Worm (Caenorhabditis elegans) whole organism, midembryonic: ENCODE results near the gene hap-1.

ENCODE experiments used
- T22C8.4 ChIP-seq: fragments of 200-800 bp; sonication (Bioruptor generic); IDR thresholded peaks from 2 replicates; pipeline ENCODE4 v1.3.6; 2022; ENCODE audit warnings: missing genetic modification characterization, missing compliant biosample characterization
- cog-1 ChIP-seq: sonication (generic microtip); optimal IDR thresholded peaks from 2 replicates; lab custom pipeline; 2016; ENCODE audit warnings: missing genetic modification characterization, missing compliant biosample characterization
- flt-1 ChIP-seq: fragments of 200-800 bp; sonication (Bioruptor generic); IDR thresholded peaks from 2 replicates; pipeline ENCODE4 v1.3.6; 2022; ENCODE audit warnings: missing genetic modification characterization, missing compliant biosample characterization
- klf-2 ChIP-seq: fragments of 200-800 bp; sonication (Bioruptor generic); conservative IDR thresholded peaks from 2 replicates; pipeline ENCODE4 v1.3.6; 2022; ENCODE audit warnings: missing genetic modification reagents, missing genetic modification characterization, missing compliant biosample characterization
- med-1 ChIP-seq: sonication (generic microtip); optimal IDR thresholded peaks from 2 replicates; lab custom pipeline; 2017; ENCODE audit warnings: missing genetic modification characterization, mild to moderate bottlenecking, missing compliant biosample characterization, antibody characterized with exemption, missing genetic modification reagents; ENCODE audit not compliant: insufficient read depth
- ref-1 ChIP-seq: fragments of 200-800 bp; sonication (Bioruptor generic); conservative IDR thresholded peaks from 2 replicates; pipeline ENCODE4 v1.3.6; 2022; ENCODE audit warnings: missing genetic modification reagents, missing genetic modification characterization, missing compliant biosample characterization
- tab-1 ChIP-seq: fragments of 200-800 bp; sonication (Bioruptor generic); IDR thresholded peaks from 2 replicates; pipeline ENCODE4 v1.3.6; 2022; ENCODE audit warnings: missing genetic modification characterization, missing compliant biosample characterization
- ztf-23 ChIP-seq: fragments of 200-800 bp; sonication (Bioruptor generic); IDR thresholded peaks from 2 replicates; pipeline ENCODE4 v1.3.6; 2022; ENCODE audit warnings: missing genetic modification reagents, missing genetic modification characterization, missing compliant biosample characterization
- ztf-29 ChIP-seq: fragments of 200-800 bp; sonication (Bioruptor generic); IDR thresholded peaks from 2 replicates; pipeline ENCODE4 v1.3.6; 2022; ENCODE audit warnings: missing genetic modification reagents, missing genetic modification characterization, missing compliant biosample characterization

hap-1 gene

ce11 chrIII:5227831-5228467 is 35.8 kb upstream of the hap-1 start, which contains the start of the genes C34E10.12, C34E10.10 and atp-2:
TSS of gene C34E10.12 (minus strand) at chrIII:5227881.
TSS of gene C34E10.10 (minus strand) at chrIII:5227884.
TSS of gene atp-2 (plus strand) at chrIII:5228417.
- TF ChIP-seq cog-1 (tag; lab: Kevin White, UChicago) = peak; percentile 25
- no peak; the same call in 1 of the 2 replicates for TF ChIP-seq klf-2 (GFP tag; lab: Robert Waterston, UW)
- TF ChIP-seq ztf-29 (GFP tag; lab: Robert Waterston, UW) = peak; percentile 72
- TF ChIP-seq ztf-23 (GFP tag; lab: Robert Waterston, UW) = peak; percentile 69; the same call in 1 of the 2 replicates
- no peak for TF ChIP-seq T22C8.4
- TF ChIP-seq tab-1 (GFP tag; lab: Robert Waterston, UW) = no peak
- TF ChIP-seq flt-1 (GFP tag; lab: Robert Waterston, UW) = no peak; the same call in 1 of the 2 replicates
- TF ChIP-seq med-1 (GFP tag; lab: Kevin White, UChicago) = peak; percentile 7
- no peak for TF ChIP-seq ref-1 (GFP tag; lab: Robert Waterston, UW)

ce11 chrIII:5228839-5229238 is 34.9 kb upstream of the hap-1 start:
- no peak for TF ChIP-seq T22C8.4
- TF ChIP-seq klf-2 (GFP tag; lab: Robert Waterston, UW) = no peak
- no peak for TF ChIP-seq ztf-23 (GFP tag; lab: Robert Waterston, UW)
- no peak for TF ChIP-seq ztf-29 (GFP tag; lab: Robert Waterston, UW)
- TF ChIP-seq flt-1 (GFP tag; lab: Robert Waterston, UW) = no peak

DNA sequence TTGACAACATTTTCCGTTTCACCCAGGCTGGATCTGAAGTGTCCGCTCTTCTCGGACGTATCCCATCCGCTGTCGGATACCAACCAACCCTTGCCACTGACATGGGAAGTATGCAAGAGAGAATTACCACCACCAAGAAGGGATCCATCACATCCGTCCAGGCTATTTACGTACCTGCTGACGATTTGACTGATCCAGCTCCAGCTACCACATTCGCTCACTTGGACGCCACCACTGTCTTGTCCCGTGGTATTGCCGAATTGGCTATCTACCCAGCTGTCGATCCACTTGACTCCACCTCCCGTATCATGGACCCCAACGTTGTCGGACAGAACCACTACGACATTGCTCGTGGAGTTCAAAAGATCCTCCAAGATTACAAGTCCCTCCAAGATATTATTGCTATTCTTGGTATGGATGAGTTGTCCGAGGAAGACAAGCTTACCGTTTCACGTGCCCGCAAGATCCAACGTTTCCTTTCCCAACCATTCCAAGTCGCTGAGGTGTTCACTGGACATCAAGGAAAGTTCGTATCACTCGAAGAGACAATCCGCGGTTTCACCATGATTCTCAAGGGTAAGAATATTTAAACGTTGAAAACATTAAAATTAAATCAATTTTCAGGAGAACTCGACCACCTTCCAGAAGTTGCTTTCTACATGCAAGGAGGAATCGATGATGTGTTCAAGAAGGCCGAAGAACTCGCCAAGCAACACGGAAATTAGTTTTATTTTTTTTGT is 34.1 kb upstream of the hap-1 start:
- no peak for TF ChIP-seq med-1 (GFP tag; lab: Kevin White, UChicago)
- no peak for TF ChIP-seq T22C8.4
- no peak for TF ChIP-seq ref-1 (GFP tag; lab: Robert Waterston, UW)

DNA sequence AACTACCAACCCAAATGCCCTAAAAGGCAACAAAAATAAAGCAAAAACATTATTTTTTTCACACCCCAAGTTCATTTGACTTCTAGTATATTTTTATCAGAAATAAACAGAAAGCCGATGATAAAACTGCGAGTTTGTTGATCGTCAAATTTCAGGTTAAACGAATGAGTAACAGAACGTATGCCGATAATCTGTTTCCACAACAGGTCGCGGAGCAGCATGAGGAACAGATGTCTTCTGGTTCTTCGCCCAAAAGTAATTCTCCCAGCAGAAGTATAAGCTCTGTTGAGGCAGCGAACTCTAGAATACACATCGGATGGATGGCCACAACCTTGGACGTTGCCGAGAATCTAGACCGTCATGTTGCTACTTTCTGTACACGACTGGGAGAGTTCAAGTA is 33.3 kb upstream of the hap-1 start, which contains the start of gene prmt-5:
prmt-5 (plus strand) TSS at position 141 of the 400 bp plus-strand sequence.
- TF ChIP-seq T22C8.4 (no peak), tab-1 (GFP tag; lab: Robert Waterston, UW) (no peak), ztf-29 (GFP tag; lab: Robert Waterston, UW) (no peak), med-1 (GFP tag; lab: Kevin White, UChicago) (no peak), klf-2 (GFP tag; lab: Robert Waterston, UW) (no peak), flt-1 (GFP tag; lab: Robert Waterston, UW) (no peak)

ce11 chrIII:5233140-5233539 is 30.6 kb upstream of the hap-1 start:
- TF ChIP-seq ref-1 (GFP tag; lab: Robert Waterston, UW) (no peak), klf-2 (GFP tag; lab: Robert Waterston, UW) (no peak), ztf-29 (GFP tag; lab: Robert Waterston, UW) (no peak), cog-1 (tag; lab: Kevin White, UChicago) (no peak), med-1 (GFP tag; lab: Kevin White, UChicago) (no peak), ztf-23 (GFP tag; lab: Robert Waterston, UW) (no peak), T22C8.4 (no peak), flt-1 (GFP tag; lab: Robert Waterston, UW) (no peak), tab-1 (GFP tag; lab: Robert Waterston, UW) (no peak)

ce11 chrIII:5234312-5234711 is 29.4 kb upstream of the hap-1 start, which contains the start of gene mrps-26:
TSS of gene mrps-26 (plus strand) at chrIII:5234612.
- TF ChIP-seq flt-1 (GFP tag; lab: Robert Waterston, UW) = no peak
- TF ChIP-seq ztf-23 (GFP tag; lab: Robert Waterston, UW) = no peak
- no peak for TF ChIP-seq klf-2 (GFP tag; lab: Robert Waterston, UW)
- no peak for TF ChIP-seq med-1 (GFP tag; lab: Kevin White, UChicago)
- no peak for TF ChIP-seq cog-1 (tag; lab: Kevin White, UChicago)
- no peak for TF ChIP-seq ref-1 (GFP tag; lab: Robert Waterston, UW)
- no peak for TF ChIP-seq ztf-29 (GFP tag; lab: Robert Waterston, UW)
- no peak for TF ChIP-seq T22C8.4
- no peak for TF ChIP-seq tab-1 (GFP tag; lab: Robert Waterston, UW)

DNA sequence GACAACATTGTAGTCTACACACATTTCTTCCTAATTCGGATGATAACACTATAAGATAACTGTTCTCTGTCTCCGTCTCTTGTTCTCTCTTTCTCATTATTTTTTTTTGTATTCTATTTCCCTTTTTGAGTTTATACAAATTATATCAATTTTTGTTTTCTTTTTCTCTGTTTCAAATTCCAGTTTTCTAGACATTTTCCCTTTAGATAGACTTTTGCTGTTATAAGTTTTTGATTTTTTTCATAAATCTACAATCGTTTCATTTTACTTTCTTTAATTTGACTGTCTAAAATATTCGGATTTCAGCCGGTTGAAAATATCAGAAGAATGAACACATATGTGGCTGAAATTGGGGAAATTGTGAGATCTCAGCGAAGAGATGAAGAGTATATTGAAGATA is 27.6 kb upstream of the hap-1 start, which contains the start of gene prx-10:
prx-10 (plus strand) TSS at position 301 of the 400 bp plus-strand sequence.
- TF ChIP-seq klf-2 (GFP tag; lab: Robert Waterston, UW) = no peak
- TF ChIP-seq flt-1 (GFP tag; lab: Robert Waterston, UW) = no peak
- no peak for TF ChIP-seq med-1 (GFP tag; lab: Kevin White, UChicago)
- no peak for TF ChIP-seq cog-1 (tag; lab: Kevin White, UChicago)
- no peak for TF ChIP-seq T22C8.4
- no peak for TF ChIP-seq ref-1 (GFP tag; lab: Robert Waterston, UW)
- no peak for TF ChIP-seq ztf-29 (GFP tag; lab: Robert Waterston, UW)
- TF ChIP-seq tab-1 (GFP tag; lab: Robert Waterston, UW) = no peak

DNA sequence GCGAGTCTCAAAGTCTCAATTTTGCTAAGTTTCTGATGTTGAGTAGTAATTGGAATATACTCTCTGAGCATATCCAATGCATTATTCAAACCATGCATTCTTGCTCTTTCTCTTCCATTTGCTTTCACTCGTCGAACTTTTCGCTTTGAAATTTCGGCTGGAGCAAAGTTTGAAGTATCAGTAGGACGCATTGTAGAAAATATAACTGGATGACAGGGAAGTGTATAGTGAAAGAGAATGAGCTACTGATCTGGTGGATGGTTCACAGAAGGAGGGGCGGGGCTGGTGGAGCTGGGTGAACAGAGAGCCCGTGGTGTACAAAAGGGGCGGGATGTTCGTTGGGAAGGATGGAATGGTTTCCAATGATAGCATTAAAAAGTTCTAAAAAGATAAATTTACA is 21.9 kb upstream of the hap-1 start:
- TF ChIP-seq T22C8.4 (no peak), tab-1 (GFP tag; lab: Robert Waterston, UW) (no peak), ztf-23 (GFP tag; lab: Robert Waterston, UW) (no peak), ref-1 (GFP tag; lab: Robert Waterston, UW) (no peak), med-1 (GFP tag; lab: Kevin White, UChicago) (no peak), flt-1 (GFP tag; lab: Robert Waterston, UW) (no peak), cog-1 (tag; lab: Kevin White, UChicago) (no peak), klf-2 (GFP tag; lab: Robert Waterston, UW) (no peak), ztf-29 (GFP tag; lab: Robert Waterston, UW) (no peak)

DNA sequence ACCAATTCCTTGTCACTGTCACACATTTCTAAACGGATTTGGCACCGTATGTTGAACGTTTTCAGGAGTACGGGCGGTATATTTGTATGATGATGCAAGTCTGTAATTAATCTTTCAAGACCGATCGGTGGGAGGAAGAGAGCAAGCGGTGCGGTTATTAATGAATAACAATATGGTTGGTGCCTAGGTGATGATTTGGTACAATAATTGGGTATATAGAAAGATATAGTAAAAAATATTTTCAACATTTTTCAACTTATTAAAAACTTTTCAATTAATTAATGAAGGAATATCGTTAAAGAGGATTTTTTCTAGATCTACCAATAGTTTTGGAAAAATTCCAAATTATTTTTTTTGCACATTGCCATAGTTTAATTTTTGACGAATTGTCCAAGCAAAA is 19.2 kb upstream of the hap-1 start, which contains the start of gene cnd-1:
cnd-1 (minus strand) TSS at position 101 of the 400 bp plus-strand sequence.
- TF ChIP-seq ref-1 (GFP tag; lab: Robert Waterston, UW) (no peak), tab-1 (GFP tag; lab: Robert Waterston, UW) (no peak), klf-2 (GFP tag; lab: Robert Waterston, UW) (no peak), T22C8.4 (no peak), ztf-29 (GFP tag; lab: Robert Waterston, UW) (no peak), cog-1 (tag; lab: Kevin White, UChicago) (no peak), med-1 (GFP tag; lab: Kevin White, UChicago) (no peak), flt-1 (GFP tag; lab: Robert Waterston, UW) (no peak), ztf-23 (GFP tag; lab: Robert Waterston, UW) (no peak)
